Worm (Caenorhabditis elegans) whole organism, young adult: ENCODE data around the gene slc-17.9.

Source experiments
- F49E8.2 ChIP-seq: sonication (generic microtip); optimal IDR thresholded peaks from 3 replicates; lab custom pipeline; 2017; ENCODE audit warnings: missing genetic modification characterization, mild to moderate bottlenecking, missing compliant biosample characterization, antibody characterized with exemption, moderate library complexity; ENCODE audit not compliant: insufficient read depth
- cebp-2 ChIP-seq: fragments of 200-800 bp; sonication (Bioruptor generic); IDR thresholded peaks from 2 replicates; pipeline ENCODE4 v1.3.6; 2022; ENCODE audit warnings: missing genetic modification characterization, missing compliant biosample characterization
- ekl-4 ChIP-seq: fragments of 200-800 bp; sonication (Bioruptor generic); IDR thresholded peaks from 2 replicates; pipeline ENCODE4 v1.3.6; 2022; ENCODE audit warnings: missing genetic modification reagents, missing genetic modification characterization, missing compliant biosample characterization
- lsl-1 ChIP-seq: fragments of 200-800 bp; sonication (Bioruptor generic); optimal IDR thresholded peaks from 2 replicates; lab custom pipeline; 2018; ENCODE audit warnings: mild to moderate bottlenecking, missing genetic modification characterization, moderate library complexity, missing compliant biosample characterization
- mcd-1 ChIP-seq: fragments of 200-800 bp; sonication (Bioruptor generic); IDR thresholded peaks from 2 replicates; pipeline ENCODE4 v1.3.6; 2022; ENCODE audit warnings: missing genetic modification reagents, missing genetic modification characterization, missing compliant biosample characterization

- TF ChIP-seq cebp-2 (GFP tag; lab: Robert Waterston, UW) (no peak), ekl-4 (GFP tag; lab: Robert Waterston, UW) (no peak), F49E8.2 (no peak), mcd-1 (GFP tag; lab: Robert Waterston, UW) (no peak), lsl-1 (no peak)
Measured at ce11 chrX:9804735-9805134, 40.0 kb upstream of the slc-17.9 start.
